Fruit fly (Drosophila melanogaster) whole organism, prepupa: ENCODE measurements around the gene Rab9.

Experiments
- CG15336 ChIP-seq: fragments of 200-800 bp; sonication (Bioruptor generic); IDR thresholded peaks from 2 replicates; pipeline ENCODE4 v1.3.6; 2022; ENCODE audit warnings: missing biosample characterization, missing genetic modification characterization
- CG4318 ChIP-seq: fragments of 200-800 bp; sonication (Bioruptor generic); optimal IDR thresholded peaks from 3 replicates; lab custom pipeline; 2017; ENCODE audit warnings: missing biosample characterization, mild to moderate bottlenecking, missing genetic modification characterization
- Eip75B ChIP-seq: fragments of 200-800 bp; sonication (Bioruptor generic); optimal IDR thresholded peaks from 3 replicates; lab custom pipeline; 2016; ENCODE audit warnings: missing biosample characterization, missing genetic modification characterization
- Ets21C ChIP-seq: fragments of 200-800 bp; sonication (Bioruptor generic); optimal IDR thresholded peaks from 3 replicates; lab custom pipeline; 2016; ENCODE audit warnings: missing biosample characterization, missing genetic modification characterization

dm6 chr2L:19432424-19433015 is at the start of gene Rab9:
- TF ChIP-seq Ets21C (GFP tag; lab: Kevin White, UChicago) (no peak), CG15336 (GFP tag; lab: Robert Waterston, UW) (no peak), Eip75B (GFP tag; lab: Kevin White, UChicago) (no peak), CG4318 (GFP tag; lab: Kevin White, UChicago) (no peak)
